Fruit fly (Drosophila melanogaster) whole organism, prepupa: Measurements from ENCODE around the gene CG3857.

Source experiments
- Blimp-1 ChIP-seq: fragments of 200-800 bp; sonication (Bioruptor generic); optimal IDR thresholded peaks from 3 replicates; lab custom pipeline; 2017; ENCODE audit warnings: missing biosample characterization, missing genetic modification characterization, mild to moderate bottlenecking, moderate library complexity, missing genetic modification reagents
- CG10631 ChIP-seq: fragments of 200-800 bp; sonication (Bioruptor generic); optimal IDR thresholded peaks from 2 replicates; lab custom pipeline; 2016; ENCODE audit warnings: missing biosample characterization, missing genetic modification characterization
- CG10669 ChIP-seq: fragments of 200-800 bp; sonication (Bioruptor generic); optimal IDR thresholded peaks from 3 replicates; lab custom pipeline; 2018; ENCODE audit warnings: missing biosample characterization, mild to moderate bottlenecking, missing genetic modification characterization, moderate library complexity
- CG11294 ChIP-seq: fragments of 200-800 bp; sonication (Bioruptor generic); IDR thresholded peaks from 2 replicates; pipeline ENCODE4 v1.3.6; 2022; ENCODE audit warnings: missing biosample characterization, missing genetic modification characterization
- CG11762 ChIP-seq: fragments of 200-800 bp; sonication (Bioruptor generic); optimal IDR thresholded peaks from 3 replicates; lab custom pipeline; 2016; ENCODE audit warnings: missing biosample characterization, missing genetic modification characterization; ENCODE audit not compliant: insufficient read depth
- CG11902 ChIP-seq: fragments of 200-800 bp; sonication (Bioruptor generic); optimal IDR thresholded peaks from 3 replicates; lab custom pipeline; 2016; ENCODE audit warnings: missing biosample characterization, missing genetic modification characterization
- CG15336 ChIP-seq: fragments of 200-800 bp; sonication (Bioruptor generic); IDR thresholded peaks from 2 replicates; pipeline ENCODE4 v1.3.6; 2022; ENCODE audit warnings: missing biosample characterization, missing genetic modification characterization
- CG1621 ChIP-seq: fragments of 200-800 bp; sonication (Bioruptor generic); optimal IDR thresholded peaks from 3 replicates; lab custom pipeline; 2018; ENCODE audit warnings: missing biosample characterization, mild to moderate bottlenecking, missing genetic modification characterization
- CG16779 ChIP-seq: fragments of 200-800 bp; sonication (Bioruptor generic); optimal IDR thresholded peaks from 3 replicates; lab custom pipeline; 2017; ENCODE audit warnings: missing biosample characterization, mild to moderate bottlenecking, missing genetic modification characterization
- CG3032 ChIP-seq: fragments of 200-800 bp; optimal IDR thresholded peaks from 2 replicates; lab custom pipeline; 2019; ENCODE audit warnings: missing biosample characterization, mild to moderate bottlenecking, missing genetic modification characterization, moderate library complexity
- CG34406 ChIP-seq: fragments of 200-800 bp; sonication (Bioruptor generic); optimal IDR thresholded peaks from 3 replicates; lab custom pipeline; 2016; ENCODE audit warnings: missing biosample characterization, missing genetic modification characterization
- CG3919 ChIP-seq: fragments of 200-800 bp; sonication (Bioruptor generic); optimal IDR thresholded peaks from 3 replicates; lab custom pipeline; 2016; ENCODE audit warnings: missing biosample characterization, missing genetic modification characterization
- CG4318 ChIP-seq: fragments of 200-800 bp; sonication (Bioruptor generic); optimal IDR thresholded peaks from 3 replicates; lab custom pipeline; 2017; ENCODE audit warnings: missing biosample characterization, mild to moderate bottlenecking, missing genetic modification characterization
- CG6276 ChIP-seq: fragments of 200-800 bp; sonication (Bioruptor generic); optimal IDR thresholded peaks from 2 replicates; lab custom pipeline; 2017; ENCODE audit warnings: missing biosample characterization, mild to moderate bottlenecking, missing genetic modification characterization
- CG6792 ChIP-seq: fragments of 200-800 bp; sonication (Bioruptor generic); optimal IDR thresholded peaks from 3 replicates; lab custom pipeline; 2016; ENCODE audit warnings: missing biosample characterization, missing genetic modification characterization
- CG6808 ChIP-seq: fragments of 200-800 bp; sonication (Bioruptor generic); optimal IDR thresholded peaks from 3 replicates; lab custom pipeline; 2017; ENCODE audit warnings: missing biosample characterization, missing genetic modification characterization, mild to moderate bottlenecking, moderate library complexity, missing genetic modification reagents
- CG7368 ChIP-seq: fragments of 200-800 bp; sonication (Bioruptor generic); optimal IDR thresholded peaks from 3 replicates; lab custom pipeline; 2016; ENCODE audit warnings: missing biosample characterization, missing genetic modification characterization
- CG8119 ChIP-seq: fragments of 200-800 bp; sonication (Bioruptor generic); IDR thresholded peaks from 3 replicates; pipeline ENCODE4 v1.3.6; 2022; ENCODE audit warnings: missing biosample characterization, missing genetic modification characterization
- CG8319 ChIP-seq: fragments of 200-800 bp; sonication (Bioruptor generic); optimal IDR thresholded peaks from 3 replicates; lab custom pipeline; 2016; ENCODE audit warnings: missing biosample characterization, missing genetic modification characterization
- CG8632 ChIP-seq: fragments of 200-800 bp; sonication (Bioruptor generic); optimal IDR thresholded peaks from 3 replicates; lab custom pipeline; 2016; ENCODE audit warnings: missing biosample characterization, missing genetic modification characterization
- CG9139 ChIP-seq: fragments of 200-800 bp; sonication (Bioruptor generic); optimal IDR thresholded peaks from 3 replicates; lab custom pipeline; 2017; ENCODE audit warnings: missing biosample characterization, mild to moderate bottlenecking, missing genetic modification characterization
- Eip75B ChIP-seq: fragments of 200-800 bp; sonication (Bioruptor generic); optimal IDR thresholded peaks from 3 replicates; lab custom pipeline; 2016; ENCODE audit warnings: missing biosample characterization, missing genetic modification characterization
- Eip78C ChIP-seq: fragments of 200-800 bp; sonication (Bioruptor generic); peaks from one replicate; lab custom pipeline; 2016; ENCODE audit warnings: missing biosample characterization, missing genetic modification characterization
- Eip93F ChIP-seq: fragments of 200-800 bp; sonication (Bioruptor generic); optimal IDR thresholded peaks from 2 replicates; lab custom pipeline; 2016; ENCODE audit warnings: missing biosample characterization, mild to moderate bottlenecking, missing genetic modification characterization
- Ets21C ChIP-seq: fragments of 200-800 bp; sonication (Bioruptor generic); optimal IDR thresholded peaks from 3 replicates; lab custom pipeline; 2016; ENCODE audit warnings: missing biosample characterization, missing genetic modification characterization
- Ets96B ChIP-seq: fragments of 200-800 bp; optimal IDR thresholded peaks from 2 replicates; lab custom pipeline; 2019; ENCODE audit warnings: missing biosample characterization, mild to moderate bottlenecking, missing genetic modification characterization, moderate library complexity
- Gug ChIP-seq: fragments of 200-800 bp; sonication (Bioruptor generic); IDR thresholded peaks from 2 replicates; pipeline ENCODE4 v1.3.6; 2022; ENCODE audit warnings: missing biosample characterization, missing genetic modification characterization
- Hr38 ChIP-seq: sonication (Bioruptor generic); optimal IDR thresholded peaks from 2 replicates; lab custom pipeline; 2016; ENCODE audit warnings: missing biosample characterization, missing genetic modification characterization
- Hr39 ChIP-seq: fragments of 200-800 bp; sonication (Bioruptor generic); optimal IDR thresholded peaks from 2 replicates; lab custom pipeline; 2016; ENCODE audit warnings: missing biosample characterization, missing genetic modification characterization
- Hr4 ChIP-seq: fragments of 200-800 bp; sonication (Bioruptor generic); optimal IDR thresholded peaks from 3 replicates; lab custom pipeline; 2016; ENCODE audit warnings: missing biosample characterization, missing genetic modification characterization
- Met ChIP-seq: fragments of 200-800 bp; sonication (Bioruptor generic); optimal IDR thresholded peaks from 3 replicates; lab custom pipeline; 2016; ENCODE audit warnings: missing biosample characterization, missing genetic modification characterization
- OdsH ChIP-seq: fragments of 200-800 bp; sonication (Bioruptor generic); optimal IDR thresholded peaks from 3 replicates; lab custom pipeline; 2016; ENCODE audit warnings: missing biosample characterization, missing genetic modification characterization
- Smox ChIP-seq: fragments of 200-800 bp; sonication (Bioruptor generic); optimal IDR thresholded peaks from 3 replicates; lab custom pipeline; 2016; ENCODE audit warnings: missing biosample characterization, missing genetic modification characterization
- Sox14 ChIP-seq: fragments of 200-800 bp; sonication (Bioruptor generic); optimal IDR thresholded peaks from 3 replicates; lab custom pipeline; 2016; ENCODE audit warnings: missing biosample characterization, missing genetic modification characterization
- Sox15 ChIP-seq: fragments of 200-800 bp; sonication (Bioruptor generic); optimal IDR thresholded peaks from 3 replicates; lab custom pipeline; 2016; ENCODE audit warnings: missing biosample characterization, missing genetic modification characterization
- achi ChIP-seq: fragments of 200-800 bp; sonication (Bioruptor generic); optimal IDR thresholded peaks from 3 replicates; lab custom pipeline; 2016; ENCODE audit warnings: missing biosample characterization, missing genetic modification characterization
- acj6 ChIP-seq: fragments of 200-800 bp; sonication (Bioruptor generic); optimal IDR thresholded peaks from 3 replicates; lab custom pipeline; 2016; ENCODE audit warnings: missing biosample characterization, missing genetic modification characterization
- cyc ChIP-seq: fragments of 200-800 bp; sonication (Bioruptor generic); optimal IDR thresholded peaks from 3 replicates; lab custom pipeline; 2016; ENCODE audit warnings: missing biosample characterization, missing genetic modification characterization
- dac ChIP-seq: fragments of 200-800 bp; sonication (Bioruptor generic); optimal IDR thresholded peaks from 2 replicates; lab custom pipeline; 2017; ENCODE audit warnings: missing biosample characterization, mild to moderate bottlenecking, missing genetic modification characterization
- dsx ChIP-seq: fragments of 200-800 bp; optimal IDR thresholded peaks from 3 replicates; lab custom pipeline; 2019; ENCODE audit warnings: missing biosample characterization, mild to moderate bottlenecking, missing genetic modification characterization, moderate library complexity; ENCODE audit not compliant: poor library complexity, severe bottlenecking
- eg ChIP-seq: fragments of 200-800 bp; sonication (Bioruptor generic); IDR thresholded peaks from 3 replicates; pipeline ENCODE4 v1.3.6; 2022; ENCODE audit warnings: missing biosample characterization, missing genetic modification characterization
- esn ChIP-seq: fragments of 200-800 bp; sonication (Bioruptor generic); optimal IDR thresholded peaks from 2 replicates; lab custom pipeline; 2016; ENCODE audit warnings: missing biosample characterization, mild to moderate bottlenecking, missing genetic modification characterization, moderate library complexity
- fd59A ChIP-seq: fragments of 200-800 bp; sonication (Bioruptor generic); optimal IDR thresholded peaks from 2 replicates; lab custom pipeline; 2017; ENCODE audit warnings: missing biosample characterization, mild to moderate bottlenecking, missing genetic modification characterization, missing genetic modification reagents
- fd85E ChIP-seq: fragments of 200-800 bp; sonication (Bioruptor generic); optimal IDR thresholded peaks from 3 replicates; lab custom pipeline; 2016; ENCODE audit warnings: missing biosample characterization, missing genetic modification characterization
- lz ChIP-seq: fragments of 200-800 bp; sonication (Bioruptor generic); optimal IDR thresholded peaks from 3 replicates; lab custom pipeline; 2016; ENCODE audit warnings: missing biosample characterization, missing genetic modification characterization
- net ChIP-seq: fragments of 200-800 bp; sonication (Bioruptor generic); optimal IDR thresholded peaks from 3 replicates; lab custom pipeline; 2016; ENCODE audit warnings: missing biosample characterization, missing genetic modification characterization
- salr ChIP-seq, 2 experiments: fragments of 200-800 bp; sonication (Bioruptor generic); optimal IDR thresholded peaks; 3 replicates each; lab custom pipeline; 2016 to 2018; ENCODE audit warnings: missing biosample characterization in 2 of 2, missing genetic modification characterization in 2 of 2, mild to moderate bottlenecking in 1 of 2
- spab ChIP-seq: fragments of 200-800 bp; sonication (Bioruptor generic); optimal IDR thresholded peaks from 2 replicates; lab custom pipeline; 2017; ENCODE audit warnings: missing biosample characterization, mild to moderate bottlenecking, missing genetic modification characterization, missing genetic modification reagents
- svp ChIP-seq: fragments of 200-800 bp; sonication (Bioruptor generic); peaks from one replicate; lab custom pipeline; 2016; ENCODE audit warnings: missing biosample characterization, missing genetic modification characterization
- topi ChIP-seq: fragments of 200-800 bp; sonication (Bioruptor generic); optimal IDR thresholded peaks from 3 replicates; lab custom pipeline; 2016; ENCODE audit warnings: missing biosample characterization, missing genetic modification characterization
- vri ChIP-seq: fragments of 200-800 bp; sonication (Bioruptor generic); optimal IDR thresholded peaks from 3 replicates; lab custom pipeline; 2016; ENCODE audit warnings: missing biosample characterization, mild to moderate bottlenecking, missing genetic modification characterization

CG3857 gene

dm6 chrX:1947178-1947872 lies 7.5 kb upstream of the CG3857 start:
- peak; percentile 97 for TF ChIP-seq Ets96B (tag; lab: Kevin White, UChicago)
- peak; percentile 99 for TF ChIP-seq svp (GFP tag; lab: Kevin White, UChicago)
- peak; percentile 94 for TF ChIP-seq Blimp-1
- TF ChIP-seq CG15336 = peak; percentile 99
- TF ChIP-seq CG6276 (GFP tag; lab: Kevin White, UChicago) = peak; percentile 98
- TF ChIP-seq CG11902 (GFP tag; lab: Kevin White, UChicago) = peak; percentile 96
- peak; percentile 98 for TF ChIP-seq CG7368 (GFP tag; lab: Kevin White, UChicago)
- peak; percentile 98 for TF ChIP-seq Hr39 (GFP tag; lab: Kevin White, UChicago)
- peak; percentile 90 for TF ChIP-seq fd85E
- peak; percentile 99 for TF ChIP-seq Met (GFP tag; lab: Kevin White, UChicago)
- TF ChIP-seq CG9139 (GFP tag; lab: Kevin White, UChicago) = peak; percentile 95
- TF ChIP-seq Hr4 (GFP tag; lab: Kevin White, UChicago) = peak; percentile 98
- TF ChIP-seq CG11294 (GFP tag; lab: Robert Waterston, UW) = peak; percentile 94
- TF ChIP-seq vri (GFP tag; lab: Kevin White, UChicago) = no peak
- TF ChIP-seq Ets21C = peak; percentile 98
- TF ChIP-seq Eip78C (GFP tag; lab: Kevin White, UChicago) = peak; percentile 100
- peak; percentile 96 for TF ChIP-seq Sox15
- TF ChIP-seq salr (GFP tag; optimal IDR thresholded peaks at IDR 0.05; lab: Kevin White, UChicago) = peak; percentile 95 to 97
- peak; percentile 97 for TF ChIP-seq CG6808 (GFP tag; lab: Kevin White, UChicago)
- peak; percentile 99 for TF ChIP-seq esn (GFP tag; lab: Kevin White, UChicago)
- TF ChIP-seq OdsH (GFP tag; lab: Kevin White, UChicago) = peak; percentile 98
- peak; percentile 99 for TF ChIP-seq net (GFP tag; lab: Kevin White, UChicago)
- TF ChIP-seq Hr38 = peak; percentile 79
- peak; percentile 97 for TF ChIP-seq dac (GFP tag; lab: Kevin White, UChicago)
- peak; percentile 98 for TF ChIP-seq cyc (GFP tag; lab: Kevin White, UChicago)
- peak; percentile 98 for TF ChIP-seq Smox (GFP tag; lab: Kevin White, UChicago)
- TF ChIP-seq achi (GFP tag; lab: Kevin White, UChicago) = peak; percentile 98
- TF ChIP-seq lz (GFP tag; lab: Kevin White, UChicago) = peak; percentile 99
- TF ChIP-seq CG8632 (GFP tag; lab: Kevin White, UChicago) = peak; percentile 97
- TF ChIP-seq CG34406 = peak; percentile 97
- TF ChIP-seq fd59A (GFP tag; lab: Kevin White, UChicago) = peak; percentile 97
- TF ChIP-seq CG1621 (tag; lab: Kevin White, UChicago) = peak; percentile 96
- peak; percentile 99 for TF ChIP-seq topi (GFP tag; lab: Kevin White, UChicago)
- peak; percentile 98 for TF ChIP-seq CG10669 (GFP tag; lab: Kevin White, UChicago)
- TF ChIP-seq spab (GFP tag; lab: Kevin White, UChicago) = peak; percentile 96
- peak; percentile 96 for TF ChIP-seq CG16779 (tag; lab: Kevin White, UChicago)
- TF ChIP-seq Sox14 (GFP tag; lab: Kevin White, UChicago) = peak; percentile 99
- peak; percentile 96 for TF ChIP-seq Eip93F
- TF ChIP-seq Gug (GFP tag; lab: Robert Waterston, UW) = peak; percentile 97
- TF ChIP-seq dsx (GFP tag; lab: Kevin White, UChicago) = peak; percentile 96
- peak; percentile 97 for TF ChIP-seq CG3032
- TF ChIP-seq acj6 (GFP tag; lab: Kevin White, UChicago) = peak; percentile 98
- peak; percentile 99 for TF ChIP-seq CG3919
- peak; percentile 99 for TF ChIP-seq Eip75B (GFP tag; lab: Kevin White, UChicago)
- peak; percentile 99 for TF ChIP-seq CG8119 (GFP tag; lab: Robert Waterston, UW)
- TF ChIP-seq CG11762 = peak; percentile 98
- TF ChIP-seq CG4318 (GFP tag; lab: Kevin White, UChicago) = peak; percentile 97
- peak; percentile 97 for TF ChIP-seq CG8319
- peak; percentile 99 for TF ChIP-seq CG6792 (GFP tag; lab: Kevin White, UChicago)
- TF ChIP-seq eg (GFP tag; lab: Robert Waterston, UW) = peak; percentile 99
- peak; percentile 98 for TF ChIP-seq CG10631 (GFP tag; lab: Kevin White, UChicago)
